Worm (Caenorhabditis elegans) whole organism, L4/young adult: ENCODE measurements around the gene T07H3.8.
"Not testable (repeated sequence)": the region's sequence is repeated elsewhere in the genome, so short reads cannot be mapped to it uniquely, and the experiment has no call there.

Experiments
- W03F9.2 ChIP-seq: fragments of 150-350 bp; optimal IDR thresholded peaks from 2 replicates; lab custom pipeline; 2014; ENCODE audit warnings: missing biosample characterization, missing genetic modification characterization
- dao-5 ChIP-seq: sonication (generic microtip); optimal IDR thresholded peaks from 2 replicates; lab custom pipeline; 2016; ENCODE audit warnings: missing genotype, missing genetic modification characterization, moderate library complexity, missing compliant biosample characterization
- him-1 ChIP-seq: sonication (generic microtip); optimal IDR thresholded peaks from 2 replicates; lab custom pipeline; 2016; ENCODE audit warnings: missing genotype, missing genetic modification reagents, missing genetic modification characterization, missing compliant biosample characterization

- not testable (repeated sequence) for TF ChIP-seq W03F9.2 (tag; lab: Kevin White, UChicago); him-1 (tag; lab: Kevin White, UChicago); dao-5
These were observed 47.1 kb downstream of the T07H3.8 start, which contains the start of gene C08E3.1 for ce11 chrII:1633490-1633889.
